Fruit fly (Drosophila melanogaster) Kc167 (cell line): ENCODE measurements around the gene CG15203.

Source experiments
- h ChIP-seq: fragments of >200 bp; optimal IDR thresholded peaks from 3 replicates; lab custom pipeline; 2018; ENCODE audit warnings: missing external identifiers
- psq ChIP-seq: fragments of >200 bp; optimal IDR thresholded peaks from 2 replicates; lab custom pipeline; 2017; ENCODE audit warnings: missing external identifiers

dm6 chrX:11083007-11083406 is 16.7 kb downstream of the CG15203 start:
- no peak for TF ChIP-seq h (lab: Kevin White, UChicago)
- no peak for TF ChIP-seq psq (lab: Kevin White, UChicago)
